Worm (Caenorhabditis elegans) whole organism, L4 larva: ENCODE data around the gene puf-11.

ENCODE experiments used
- F10B5.3 ChIP-seq: sonication (generic microtip); optimal IDR thresholded peaks from 2 replicates; lab custom pipeline; 2016; ENCODE audit warnings: mild to moderate bottlenecking, missing genetic modification characterization, missing compliant biosample characterization
- F37D6.2 ChIP-seq: sonication (generic microtip); optimal IDR thresholded peaks from 2 replicates; lab custom pipeline; 2016; ENCODE audit warnings: mild to moderate bottlenecking, missing genetic modification characterization, missing compliant biosample characterization
- R02D3.7 ChIP-seq: fragments of 150-350 bp; sonication (generic microtip); optimal IDR thresholded peaks from 3 replicates; lab custom pipeline; 2014; ENCODE audit warnings: missing biosample characterization, missing genetic modification characterization
- T20F7.1 ChIP-seq: fragments of 200-800 bp; sonication (Bioruptor generic); optimal IDR thresholded peaks from 2 replicates; lab custom pipeline; 2018; ENCODE audit warnings: mild to moderate bottlenecking, missing genetic modification characterization, missing compliant biosample characterization
- T26A8.4 ChIP-seq: fragments of 200-800 bp; sonication (Bioruptor generic); IDR thresholded peaks from 2 replicates; pipeline ENCODE4 v1.3.6; 2022; ENCODE audit warnings: missing genetic modification characterization, missing compliant biosample characterization
- Y48G9A.11 ChIP-seq: fragments of 200-800 bp; sonication (Bioruptor generic); IDR thresholded peaks from 2 replicates; pipeline ENCODE4 v1.3.6; 2022; ENCODE audit warnings: missing genetic modification reagents, missing genetic modification characterization, missing compliant biosample characterization
- Y75B8A.6 ChIP-seq: fragments of 200-800 bp; sonication (Bioruptor generic); IDR thresholded peaks from 2 replicates; pipeline ENCODE4 v1.3.6; 2022; ENCODE audit warnings: missing genetic modification reagents, missing genetic modification characterization, missing compliant biosample characterization
- ZK337.2 ChIP-seq: fragments of 200-800 bp; sonication (Bioruptor generic); IDR thresholded peaks from 2 replicates; pipeline ENCODE4 v1.3.6; 2022; ENCODE audit warnings: missing genetic modification reagents, missing genetic modification characterization, missing compliant biosample characterization
- aha-1 ChIP-seq: fragments of 150-350 bp; peaks from one replicate; lab custom pipeline; 2014; ENCODE audit warnings: missing biosample characterization, missing genetic modification characterization
- arid-1 ChIP-seq: fragments of 200-800 bp; sonication (Bioruptor generic); conservative IDR thresholded peaks from 2 replicates; pipeline ENCODE4 v1.3.6; 2022; ENCODE audit warnings: missing genetic modification reagents, missing genetic modification characterization, missing compliant biosample characterization
- attf-4 ChIP-seq: sonication (generic microtip); optimal IDR thresholded peaks from 3 replicates; lab custom pipeline; 2017; ENCODE audit warnings: missing biosample characterization, missing genetic modification characterization
- ceh-28 ChIP-seq: fragments of 150-350 bp; optimal IDR thresholded peaks from 2 replicates; lab custom pipeline; 2014; ENCODE audit warnings: missing biosample characterization, missing genetic modification reagents, missing genetic modification characterization
- ces-1 ChIP-seq: fragments of 150-350 bp; sonication (generic microtip); optimal IDR thresholded peaks from 4 replicates; lab custom pipeline; 2014; ENCODE audit warnings: missing biosample characterization, missing genetic modification reagents, missing genetic modification characterization
- daf-19 ChIP-seq: fragments of 200-800 bp; sonication (Bioruptor generic); conservative IDR thresholded peaks from 2 replicates; pipeline ENCODE4 v1.3.6; 2022; ENCODE audit warnings: missing genetic modification characterization, missing compliant biosample characterization
- daf-8 ChIP-seq: fragments of 200-800 bp; sonication (Bioruptor generic); IDR thresholded peaks from 2 replicates; pipeline ENCODE4 v1.3.6; 2022; ENCODE audit warnings: missing genetic modification characterization, missing compliant biosample characterization
- dmd-8 ChIP-seq: fragments of 200-800 bp; sonication (Bioruptor generic); IDR thresholded peaks from 2 replicates; pipeline ENCODE4 v1.3.6; 2022; ENCODE audit warnings: missing genetic modification characterization, missing compliant biosample characterization
- dpl-1 ChIP-seq: fragments of 150-350 bp; optimal IDR thresholded peaks from 2 replicates; lab custom pipeline; 2014; ENCODE audit warnings: missing biosample characterization, missing genetic modification reagents, missing genetic modification characterization
- duxl-1 ChIP-seq: sonication (generic microtip); optimal IDR thresholded peaks from 2 replicates; lab custom pipeline; 2016; ENCODE audit warnings: mild to moderate bottlenecking, missing genetic modification characterization, moderate library complexity, missing compliant biosample characterization; ENCODE audit not compliant: poor library complexity
- dve-1 ChIP-seq: sonication (generic microtip); optimal IDR thresholded peaks from 2 replicates; lab custom pipeline; 2017; ENCODE audit warnings: antibody characterized with exemption, mild to moderate bottlenecking, missing genetic modification characterization, missing compliant biosample characterization; ENCODE audit not compliant: insufficient read depth
- fkh-10 ChIP-seq: fragments of 150-350 bp; optimal IDR thresholded peaks from 2 replicates; lab custom pipeline; 2014; ENCODE audit warnings: missing biosample characterization, missing genetic modification reagents, missing genetic modification characterization
- hif-1 ChIP-seq, 2 experiments: sonication (generic microtip); optimal IDR thresholded peaks; 2 replicates each; lab custom pipeline; 2016 to 2017; ENCODE audit warnings: missing compliant biosample characterization in 2 of 2, missing genetic modification characterization in 2 of 2, missing genetic modification reagents in 2 of 2, missing genotype in 2 of 2, mild to moderate bottlenecking in 1 of 2
- hlh-11 ChIP-seq: fragments of 200-800 bp; sonication (Bioruptor generic); optimal IDR thresholded peaks from 2 replicates; lab custom pipeline; 2018; ENCODE audit warnings: mild to moderate bottlenecking, missing genetic modification characterization, missing compliant biosample characterization
- hlh-30 ChIP-seq: sonication (generic microtip); optimal IDR thresholded peaks from 2 replicates; lab custom pipeline; 2017; ENCODE audit warnings: antibody characterized with exemption, mild to moderate bottlenecking, missing genetic modification characterization, missing compliant biosample characterization; ENCODE audit not compliant: insufficient read depth
- lim-7 ChIP-seq: fragments of 200-800 bp; sonication (Bioruptor generic); IDR thresholded peaks from 2 replicates; pipeline ENCODE4 v1.3.6; 2022; ENCODE audit warnings: missing genetic modification characterization, missing compliant biosample characterization
- lin-1 ChIP-seq: fragments of 200-800 bp; sonication (Bioruptor generic); IDR thresholded peaks from 2 replicates; pipeline ENCODE4 v1.3.6; 2022; ENCODE audit warnings: missing genetic modification reagents, missing genetic modification characterization, missing compliant biosample characterization
- lin-13 ChIP-seq: fragments of 150-350 bp; optimal IDR thresholded peaks from 2 replicates; lab custom pipeline; 2014; ENCODE audit warnings: missing biosample characterization, missing genetic modification reagents, missing genetic modification characterization
- lin-29 ChIP-seq: fragments of 200-800 bp; sonication (Bioruptor generic); IDR thresholded peaks from 2 replicates; pipeline ENCODE4 v1.3.6; 2022; ENCODE audit warnings: missing genetic modification reagents, missing genetic modification characterization, missing compliant biosample characterization
- lin-39 ChIP-seq: fragments of 150-350 bp; optimal IDR thresholded peaks from 2 replicates; lab custom pipeline; 2014; ENCODE audit warnings: missing biosample characterization, missing genetic modification reagents, missing genetic modification characterization
- lir-3 ChIP-seq: sonication (generic microtip); optimal IDR thresholded peaks from 2 replicates; lab custom pipeline; 2016; ENCODE audit warnings: mild to moderate bottlenecking, missing genetic modification characterization, missing compliant biosample characterization
- madf-5 ChIP-seq, 2 experiments: fragments of 200-800 bp; sonication (Bioruptor generic); IDR thresholded peaks; 2 replicates each; pipeline ENCODE4 v1.3.6; 2022; ENCODE audit warnings: missing compliant biosample characterization in 2 of 2, missing genetic modification characterization in 2 of 2
- mdt-29 ChIP-seq: fragments of 200-800 bp; sonication (Bioruptor generic); IDR thresholded peaks from 2 replicates; pipeline ENCODE4 v1.3.6; 2022; ENCODE audit warnings: missing genetic modification reagents, missing genetic modification characterization, missing compliant biosample characterization
- mep-1 ChIP-seq: fragments of 150-350 bp; sonication (generic microtip); optimal IDR thresholded peaks from 3 replicates; lab custom pipeline; 2014; ENCODE audit warnings: missing biosample characterization, missing genetic modification characterization
- mes-2 ChIP-seq: sonication (generic microtip); optimal IDR thresholded peaks from 2 replicates; lab custom pipeline; 2016; ENCODE audit warnings: missing genotype, mild to moderate bottlenecking, missing genetic modification characterization, missing compliant biosample characterization; ENCODE audit not compliant: poor library complexity, severe bottlenecking
- mxl-2 ChIP-seq: fragments of 200-800 bp; sonication (Bioruptor generic); conservative IDR thresholded peaks from 2 replicates; pipeline ENCODE4 v1.3.6; 2022; ENCODE audit warnings: missing genetic modification reagents, missing genetic modification characterization, missing compliant biosample characterization
- nhr-10 ChIP-seq: fragments of 150-350 bp; optimal IDR thresholded peaks from 2 replicates; lab custom pipeline; 2014; ENCODE audit warnings: missing biosample characterization, missing genetic modification characterization
- nhr-102 ChIP-seq: sonication (generic microtip); optimal IDR thresholded peaks from 2 replicates; lab custom pipeline; 2016; ENCODE audit warnings: mild to moderate bottlenecking, missing genetic modification characterization, moderate library complexity, missing compliant biosample characterization
- nhr-6 ChIP-seq: fragments of 150-350 bp; optimal IDR thresholded peaks from 2 replicates; lab custom pipeline; 2014; ENCODE audit warnings: missing biosample characterization, missing genetic modification characterization
- nhr-77 ChIP-seq: fragments of 150-350 bp; optimal IDR thresholded peaks from 2 replicates; lab custom pipeline; 2014; ENCODE audit warnings: missing biosample characterization, missing genetic modification characterization
- pha-4 ChIP-seq, 2 experiments: fragments of 150-350 bp in 1 of 2; fragments of 200-800 bp in 1 of 2; sonication (Bioruptor generic) in 1 of 2; IDR thresholded peaks in 1 of 2; optimal IDR thresholded peaks in 1 of 2; 2 replicates each; pipeline versions ENCODE4 v1.3.6 to Lab custom; 2014 to 2022; ENCODE audit warnings: missing genetic modification characterization in 2 of 2, missing genetic modification reagents in 2 of 2, missing biosample characterization in 1 of 2, missing compliant biosample characterization in 1 of 2
- php-3 ChIP-seq: fragments of 200-800 bp; sonication (Bioruptor generic); IDR thresholded peaks from 2 replicates; pipeline ENCODE4 v1.3.6; 2022; ENCODE audit warnings: missing genetic modification reagents, missing genetic modification characterization, missing compliant biosample characterization
- pqm-1 ChIP-seq: sonication (generic microtip); optimal IDR thresholded peaks from 2 replicates; lab custom pipeline; 2017; ENCODE audit warnings: missing biosample characterization, missing genetic modification characterization
- sdz-12 ChIP-seq: fragments of 200-800 bp; sonication (Bioruptor generic); optimal IDR thresholded peaks from 2 replicates; lab custom pipeline; 2018; ENCODE audit warnings: mild to moderate bottlenecking, missing genetic modification characterization, missing compliant biosample characterization
- set-16 ChIP-seq: fragments of 200-800 bp; sonication (Bioruptor generic); IDR thresholded peaks from 2 replicates; pipeline ENCODE4 v1.3.6; 2022; ENCODE audit warnings: missing genetic modification reagents, missing genetic modification characterization, missing compliant biosample characterization
- spr-1 ChIP-seq: sonication (generic microtip); optimal IDR thresholded peaks from 2 replicates; lab custom pipeline; 2016; ENCODE audit warnings: mild to moderate bottlenecking, missing genetic modification characterization, missing compliant biosample characterization
- tag-97 ChIP-seq: fragments of 200-800 bp; sonication (Bioruptor generic); IDR thresholded peaks from 2 replicates; pipeline ENCODE4 v1.3.6; 2022; ENCODE audit warnings: missing genetic modification characterization, missing compliant biosample characterization
- tra-1 ChIP-seq: fragments of 200-800 bp; sonication (Bioruptor generic); IDR thresholded peaks from 2 replicates; pipeline ENCODE4 v1.3.6; 2022; ENCODE audit warnings: missing genetic modification reagents, missing genetic modification characterization, missing compliant biosample characterization
- zfp-2 ChIP-seq: sonication (generic microtip); optimal IDR thresholded peaks from 2 replicates; lab custom pipeline; 2016; ENCODE audit warnings: mild to moderate bottlenecking, missing genetic modification characterization, missing compliant biosample characterization

The puf-11 gene

ce11 chrIV:6376473-6377115 is 44.8 kb upstream of the puf-11 start, which contains the start of the genes hrpf-2 and bli-6 (continued):
- no peak for TF ChIP-seq attf-4
- TF ChIP-seq hlh-30: peak; percentile 28
- no peak for TF ChIP-seq nhr-10 (tag; lab: Kevin White, UChicago)
- no peak for TF ChIP-seq F37D6.2 (tag; lab: Kevin White, UChicago)
- peak; percentile 54 for TF ChIP-seq fkh-10
- peak; percentile 81 for TF ChIP-seq mes-2
- no peak for TF ChIP-seq duxl-1 (tag; lab: Kevin White, UChicago)
- no peak for TF ChIP-seq daf-8
- peak; percentile 69 for TF ChIP-seq hlh-11 (tag; lab: Kevin White, UChicago)
- no peak for TF ChIP-seq ces-1
- TF ChIP-seq mdt-29 (GFP tag; lab: Robert Waterston, UW): no peak
- no peak for TF ChIP-seq sdz-12 (GFP tag; lab: Kevin White, UChicago)
- TF ChIP-seq arid-1: 0 out of 2 replicates have a peak, but pooled peaks have one; percentile 13
- no peak for TF ChIP-seq lir-3
- TF ChIP-seq lim-7 (GFP tag; lab: Robert Waterston, UW): no peak
- no peak for TF ChIP-seq Y75B8A.6 (GFP tag; lab: Robert Waterston, UW)
- peak; percentile 1 for TF ChIP-seq zfp-2 (tag; lab: Kevin White, UChicago)
- peak; percentile 51 for TF ChIP-seq nhr-77
- TF ChIP-seq lin-29 (GFP tag; lab: Robert Waterston, UW): 0 out of 2 replicates have a peak, but pooled peaks have one; percentile 20
- peak; percentile 43 for TF ChIP-seq aha-1 (tag; lab: Kevin White, UChicago)
- no peak for TF ChIP-seq php-3 (GFP tag; lab: Robert Waterston, UW)
- peak; percentile 82 for TF ChIP-seq dpl-1
- peak; percentile 32 for TF ChIP-seq lin-13 (GFP tag; lab: Kevin White, UChicago)
- TF ChIP-seq set-16 (GFP tag; lab: Robert Waterston, UW): no peak
- no peak for TF ChIP-seq Y48G9A.11

- TF ChIP-seq nhr-6 (tag; lab: Kevin White, UChicago) (no peak), madf-5 (GFP tag; IDR thresholded peaks at IDR 0.05; lab: Robert Waterston, UW) (no peak), dve-1 (no peak), daf-19 (no peak), ceh-28 (tag; lab: Kevin White, UChicago) (no peak), tag-97 (GFP tag; lab: Robert Waterston, UW) (no peak), ces-1 (no peak), dmd-8 (GFP tag; lab: Robert Waterston, UW) (0 out of 2 replicates have a peak, but pooled peaks have one; percentile 22), hif-1 (tag; optimal IDR thresholded peaks at IDR 0.05; lab: Kevin White, UChicago) (no peak), lin-39 (tag; lab: Kevin White, UChicago) (no peak), sdz-12 (GFP tag; lab: Kevin White, UChicago) (peak; percentile 78), pqm-1 (tag; lab: Kevin White, UChicago) (no peak), daf-8 (no peak), lin-1 (GFP tag; lab: Robert Waterston, UW) (no peak), T20F7.1 (GFP tag; lab: Kevin White, UChicago) (no peak), dpl-1 (no peak), lin-29 (GFP tag; lab: Robert Waterston, UW) (peak; percentile 25; the same call in 1 of the 2 replicates), ZK337.2 (no peak), nhr-102 (no peak), F37D6.2 (tag; lab: Kevin White, UChicago) (no peak), mxl-2 (no peak), spr-1 (tag; lab: Kevin White, UChicago) (peak; percentile 9), F10B5.3 (tag; lab: Kevin White, UChicago) (no peak), pha-4 (GFP tag; IDR thresholded peaks at IDR 0.05; lab: Robert Waterston, UW) (no peak), pha-4 (tag; optimal IDR thresholded peaks at IDR 0.05; lab: Kevin White, UChicago) (no peak), tra-1 (GFP tag; lab: Robert Waterston, UW) (no peak), T26A8.4 (no peak; the same call in 1 of the 2 replicates), R02D3.7 (tag; lab: Kevin White, UChicago) (no peak), aha-1 (tag; lab: Kevin White, UChicago) (peak; percentile 94), mep-1 (no peak)
These were observed 43.9 kb upstream of the puf-11 start for ce11 chrIV:6377335-6378069.
